Fruit fly (Drosophila melanogaster): ENCODE data around the gene CG11263.

Gene CG11263

DNA sequence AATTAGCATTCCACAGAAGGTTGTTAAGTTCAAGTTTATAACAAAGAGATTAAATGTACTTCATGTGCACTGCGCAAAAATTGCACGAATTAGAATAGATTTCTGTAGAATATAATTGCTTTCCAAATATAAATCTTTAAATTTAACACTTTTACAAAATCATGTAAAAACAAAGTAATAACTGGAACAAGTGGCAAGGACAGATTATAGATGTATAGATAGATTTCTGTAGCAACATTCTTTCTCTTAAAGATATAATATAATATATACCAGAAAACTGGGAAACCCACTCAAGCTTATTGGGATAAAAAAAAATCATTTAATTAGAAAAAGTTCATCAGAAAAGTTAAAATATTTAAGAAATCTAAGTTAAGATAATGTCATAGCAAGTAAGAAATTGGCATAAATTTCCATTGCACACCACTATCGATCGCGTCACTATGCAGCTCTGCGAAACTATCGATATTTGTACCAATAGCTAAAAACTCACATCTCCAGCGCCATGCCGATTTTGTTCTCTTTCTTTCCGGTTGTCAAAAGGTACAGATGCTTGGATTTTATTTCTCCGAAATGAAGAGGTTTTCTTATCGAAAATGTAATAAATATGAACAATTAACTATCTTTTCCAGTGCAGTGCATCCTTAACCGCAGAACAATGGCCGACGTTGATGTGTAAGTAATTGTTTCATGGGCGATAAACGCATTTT, 16.4 kb downstream of the CG11263 start, which contains the start of gene RpS12:
Gene RpS12 (plus strand): TSS at position 499 of the 707 bp plus-strand sequence.
- TF ChIP-seq CG8478 (optimal IDR thresholded peaks at IDR 0.05) (no peak), CTCF (optimal IDR thresholded peaks at IDR 0.05) (no peak)

DNA sequence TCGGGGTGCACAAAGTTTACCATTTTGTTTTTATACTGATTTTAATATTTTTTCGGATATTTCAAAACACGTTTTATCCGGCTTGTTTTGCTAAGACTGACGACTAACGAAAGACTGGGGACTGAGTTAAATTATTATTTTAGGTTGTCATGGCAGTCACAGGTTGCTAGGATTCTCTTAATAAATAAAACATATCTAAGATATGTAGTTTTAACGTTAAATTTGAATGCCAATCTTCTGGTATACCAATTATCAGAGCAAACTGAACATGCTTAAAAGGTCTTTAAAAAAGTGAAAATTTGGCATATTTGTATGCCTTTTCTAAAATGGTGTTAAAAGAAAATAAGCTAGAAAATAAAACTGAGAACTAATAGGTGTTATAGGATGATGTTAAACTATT, 19.7 kb downstream of the CG11263 start, which contains the start of gene Zmynd10:
Gene Zmynd10 (minus strand): TSS at position 101 of the 400 bp plus-strand sequence.
- TF ChIP-seq CTCF (optimal IDR thresholded peaks at IDR 0.05) (no peak), CG8478 (optimal IDR thresholded peaks at IDR 0.05) (no peak)

DNA sequence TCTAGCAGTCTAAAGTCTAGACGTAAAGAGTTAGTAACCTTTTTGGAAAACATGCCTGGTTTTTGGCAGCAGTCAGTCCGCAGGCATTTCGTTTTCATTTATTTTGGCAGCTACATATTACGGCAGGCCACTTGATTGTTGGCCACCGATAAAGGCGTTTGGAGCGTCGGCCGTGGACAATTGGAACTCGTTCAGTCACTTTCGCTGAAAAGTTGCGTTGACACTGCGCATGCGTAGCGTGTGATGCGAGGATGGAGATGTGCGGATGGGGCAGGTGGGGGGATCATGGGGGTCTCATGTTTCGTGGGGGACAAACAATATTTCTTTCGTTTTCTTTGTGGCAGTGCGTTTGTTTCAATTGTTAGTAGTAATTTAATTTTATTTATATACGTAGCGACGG, 20.3 kb downstream of the CG11263 start:
- TF ChIP-seq CG8478 (optimal IDR thresholded peaks at IDR 0.05) (no peak), CTCF (optimal IDR thresholded peaks at IDR 0.05) (no peak)

DNA sequence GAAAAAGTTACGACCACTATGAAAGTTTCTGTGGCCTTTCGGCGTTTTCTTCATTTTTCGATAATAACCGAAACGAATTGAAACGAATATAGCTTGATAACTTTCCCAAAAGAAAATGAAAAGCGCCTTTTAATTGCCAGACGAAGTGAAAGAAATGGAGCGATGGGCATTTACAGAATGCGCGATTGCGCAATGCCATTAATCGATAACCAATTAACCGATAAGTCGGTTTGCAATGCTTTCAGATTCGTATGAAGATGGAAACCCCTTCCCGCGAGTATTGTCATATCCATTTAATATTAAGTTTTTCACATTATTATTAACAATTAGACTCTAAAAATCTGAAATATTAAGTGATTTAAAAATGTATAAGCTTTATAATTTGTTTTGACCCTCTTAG, 20.7 kb downstream of the CG11263 start:
- TF ChIP-seq CG8478 (optimal IDR thresholded peaks at IDR 0.05) (no peak), CTCF (optimal IDR thresholded peaks at IDR 0.05) (no peak)

DNA sequence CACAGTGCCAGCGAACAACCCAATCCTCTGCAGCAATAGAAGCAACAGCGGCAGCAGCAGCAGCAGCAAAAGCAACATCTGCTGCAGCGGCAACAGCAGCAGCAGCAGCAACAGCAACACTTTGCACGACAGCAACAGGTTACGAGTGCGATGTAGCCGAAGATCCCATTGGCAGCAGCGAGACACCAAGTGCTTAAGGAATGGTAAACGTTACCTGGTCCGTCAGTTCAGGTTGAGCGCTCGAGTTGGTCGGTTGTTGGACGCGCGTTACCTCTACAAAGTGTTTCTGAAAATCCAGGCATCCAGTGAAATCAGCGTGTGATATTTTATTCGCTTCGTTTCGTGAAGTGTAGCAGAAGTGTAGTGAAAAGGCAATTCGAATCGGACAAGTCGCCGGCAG, 22.1 kb downstream of the CG11263 start, which contains the start of gene CG17672:
Gene CG17672 (plus strand): TSS at position 223 of the 400 bp plus-strand sequence.
- TF ChIP-seq CG8478 (optimal IDR thresholded peaks at IDR 0.05) (no peak), CTCF (optimal IDR thresholded peaks at IDR 0.05) (no peak)

DNA sequence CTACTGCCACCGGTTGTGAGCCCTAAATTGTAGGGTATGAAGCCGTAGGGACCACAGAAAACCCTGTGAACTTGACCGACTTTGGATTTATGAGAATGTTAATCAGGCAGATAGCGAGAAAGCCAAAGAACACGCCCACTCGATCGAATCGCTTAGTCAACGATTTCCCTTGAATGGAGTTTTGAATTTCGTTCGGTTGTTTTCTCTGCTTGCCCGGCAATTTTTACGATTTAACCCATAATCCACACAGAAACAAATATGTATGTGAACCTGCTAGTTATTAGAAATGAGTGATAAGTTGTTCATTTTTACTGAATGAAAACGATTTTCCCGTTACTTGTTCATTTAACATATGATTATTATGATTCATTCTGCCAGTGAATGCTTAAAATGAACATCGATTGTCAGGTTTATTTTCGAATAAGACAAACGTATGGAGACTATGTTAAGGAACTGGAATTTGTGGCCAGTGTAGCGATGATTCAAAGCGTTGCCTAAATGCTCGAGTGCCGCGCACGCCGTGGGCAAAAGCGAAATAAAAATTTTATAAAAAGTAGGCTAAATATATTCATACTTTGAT, 23.5 kb downstream of the CG11263 start:
- TF ChIP-seq CG8478 (optimal IDR thresholded peaks at IDR 0.05) (no peak), CTCF (optimal IDR thresholded peaks at IDR 0.05) (no peak)

DNA sequence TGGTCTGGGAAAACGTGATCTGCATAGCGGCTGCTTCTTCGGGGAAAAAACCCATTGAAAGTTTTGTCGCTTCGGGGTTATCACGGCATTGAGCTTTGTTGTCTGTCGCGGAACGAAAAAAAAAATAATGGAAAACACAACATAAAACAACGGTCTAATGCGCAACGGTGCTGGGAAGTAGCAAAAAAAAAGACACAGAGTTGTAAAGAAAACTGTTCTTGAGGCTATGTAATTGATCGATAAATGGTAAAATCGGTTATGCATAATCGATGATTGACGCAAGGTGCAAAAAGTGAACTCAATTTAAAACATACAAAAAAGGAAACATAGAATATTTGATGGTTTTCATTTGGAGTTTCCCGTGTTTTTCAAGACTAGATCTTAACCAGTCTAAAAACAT, 24.7 kb downstream of the CG11263 start:
- no peak for TF ChIP-seq CG8478 (optimal IDR thresholded peaks at IDR 0.05)
- no peak for TF ChIP-seq CTCF (optimal IDR thresholded peaks at IDR 0.05)

DNA sequence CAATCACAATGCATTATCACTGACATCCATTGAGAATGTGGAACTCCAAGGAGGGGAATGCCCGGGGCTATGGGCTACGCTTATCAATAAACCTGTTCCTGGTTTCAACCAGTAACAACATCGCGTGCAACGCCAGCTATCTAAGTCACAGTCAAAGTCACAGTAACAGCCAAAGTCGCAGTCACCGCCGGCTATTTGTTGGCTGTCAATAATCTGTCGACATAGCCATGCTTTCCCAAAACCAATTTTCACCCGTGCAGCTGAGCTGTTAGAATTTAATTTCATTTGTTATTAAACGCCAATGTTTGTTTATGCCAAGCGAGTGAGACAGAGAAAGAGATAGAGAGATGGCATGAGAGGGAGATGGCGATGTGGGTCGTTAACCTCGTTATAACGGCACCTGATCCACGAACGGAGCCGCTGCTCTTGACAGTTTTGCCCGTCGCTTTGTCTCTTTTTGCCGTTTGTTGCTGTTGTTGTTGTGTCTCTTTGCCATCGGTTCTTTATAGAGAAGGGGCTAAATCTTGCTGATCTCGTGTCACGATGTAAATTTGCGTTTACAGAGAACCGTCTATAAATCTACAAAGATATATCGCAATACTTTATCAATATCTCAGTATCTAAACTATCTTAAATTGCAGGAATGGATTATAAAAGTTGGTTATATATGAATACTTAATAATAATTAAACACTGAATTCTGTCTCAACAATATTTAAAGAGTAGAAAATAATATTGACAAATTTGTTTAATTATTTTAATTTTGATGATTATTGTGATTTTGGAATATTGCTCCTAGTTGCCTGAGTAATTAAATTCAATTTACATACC, 25.7 kb downstream of the CG11263 start:
- TF ChIP-seq CTCF (optimal IDR thresholded peaks at IDR 0.05): no peak
- TF ChIP-seq CG8478 (optimal IDR thresholded peaks at IDR 0.05): no peak

DNA sequence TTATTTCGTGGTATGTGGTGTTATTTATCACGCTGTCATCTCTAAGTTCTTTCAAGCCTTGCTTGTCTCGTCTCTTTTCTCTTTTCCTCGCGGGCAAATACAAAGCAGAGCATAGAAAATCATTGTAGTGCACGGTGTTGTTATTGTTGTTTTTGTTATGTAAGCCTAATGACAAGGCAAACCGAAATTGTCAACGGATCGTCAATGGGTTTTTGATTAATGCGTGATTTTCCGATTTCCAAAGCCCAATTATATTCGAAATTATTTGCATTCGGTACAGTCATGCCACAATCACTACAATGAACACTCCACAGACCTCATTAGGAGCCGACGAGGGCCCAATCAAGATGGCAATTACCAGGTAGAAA, 26.3 kb downstream of the CG11263 start:
- TF ChIP-seq CG8478 (optimal IDR thresholded peaks at IDR 0.05) (no peak), CTCF (optimal IDR thresholded peaks at IDR 0.05) (no peak)

DNA sequence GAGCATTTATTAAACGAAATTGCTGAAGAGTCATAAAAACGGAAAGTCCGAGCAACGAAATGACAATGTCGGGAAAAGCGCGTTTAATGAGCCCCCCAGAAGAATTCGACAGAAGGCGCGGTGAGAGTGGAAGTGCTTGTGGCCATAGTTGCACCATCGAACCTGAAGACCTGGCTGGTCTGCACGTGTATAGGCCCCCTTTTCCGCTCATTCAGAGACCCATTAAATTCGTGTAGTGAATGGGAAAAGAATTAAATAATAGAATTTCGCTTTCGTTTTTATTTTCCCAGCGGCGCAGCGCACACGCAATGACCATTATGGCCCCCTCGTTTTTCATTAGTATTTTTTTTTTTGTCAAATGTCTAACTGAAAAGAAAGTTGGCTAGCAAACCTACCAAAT, 26.7 kb downstream of the CG11263 start:
- TF ChIP-seq CTCF (optimal IDR thresholded peaks at IDR 0.05) (no peak), CG8478 (optimal IDR thresholded peaks at IDR 0.05) (no peak)

DNA sequence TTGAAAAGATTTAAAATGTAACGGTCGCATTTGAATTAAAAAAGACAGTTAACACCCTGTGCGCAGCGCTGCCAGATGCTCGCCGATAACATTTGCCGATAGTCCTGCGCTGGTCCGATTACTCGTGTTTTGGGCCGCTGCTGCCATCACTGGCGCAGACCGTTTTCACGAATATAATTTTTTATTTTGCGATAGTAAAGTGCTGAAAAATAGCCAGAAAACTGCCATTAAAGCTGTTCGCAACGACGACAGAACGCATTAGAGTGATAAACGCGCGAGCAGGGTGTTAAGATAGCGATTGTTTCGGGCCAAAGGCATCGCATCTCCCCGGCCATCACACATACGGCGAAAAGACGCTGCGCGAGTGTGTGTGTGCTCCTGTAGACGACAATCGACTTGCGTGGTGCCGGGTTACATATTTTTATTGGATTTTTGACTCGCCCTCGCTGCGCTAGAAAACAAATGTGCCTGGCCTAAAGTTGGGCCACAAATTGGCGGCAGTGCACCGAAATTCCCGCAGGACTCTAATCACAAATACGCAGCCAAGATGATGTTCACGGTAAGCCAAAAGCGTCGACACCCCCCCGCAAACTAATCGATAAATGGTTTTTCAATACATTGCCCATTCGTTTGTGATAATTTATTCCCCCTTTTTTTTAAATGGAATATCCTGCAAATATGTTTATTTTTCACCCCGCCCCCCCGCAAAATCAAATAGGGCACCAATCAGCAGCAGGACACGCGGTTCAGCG, 30.3 kb downstream of the CG11263 start, which contains the start of gene Srrm1:
Gene Srrm1 (plus strand): TSS at position 116 of the 752 bp plus-strand sequence.
- no peak for TF ChIP-seq CG8478 (optimal IDR thresholded peaks at IDR 0.05)
- TF ChIP-seq CTCF (optimal IDR thresholded peaks at IDR 0.05): peak; percentile 21 to 55

DNA sequence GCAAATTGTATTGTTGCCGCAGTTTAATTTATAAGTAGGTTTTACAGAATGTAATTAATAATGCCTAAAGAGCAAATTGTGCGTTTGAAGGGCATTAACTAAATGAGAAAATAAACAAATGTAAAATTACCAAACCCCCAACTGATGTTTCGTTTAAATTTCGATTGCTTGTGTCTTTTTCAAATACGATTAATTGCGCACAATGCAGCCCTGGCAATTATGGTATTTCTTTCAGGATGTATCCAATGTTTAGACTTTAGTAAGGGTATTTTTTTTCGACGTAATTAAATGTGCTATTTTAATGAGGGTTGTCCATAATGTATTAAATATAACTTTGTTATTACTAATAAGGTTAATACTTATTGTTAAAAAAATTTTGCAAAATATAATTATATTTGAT, 34.2 kb downstream of the CG11263 start:
- TF ChIP-seq CG8478 (optimal IDR thresholded peaks at IDR 0.05) (no peak), CTCF (optimal IDR thresholded peaks at IDR 0.05) (no peak)

DNA sequence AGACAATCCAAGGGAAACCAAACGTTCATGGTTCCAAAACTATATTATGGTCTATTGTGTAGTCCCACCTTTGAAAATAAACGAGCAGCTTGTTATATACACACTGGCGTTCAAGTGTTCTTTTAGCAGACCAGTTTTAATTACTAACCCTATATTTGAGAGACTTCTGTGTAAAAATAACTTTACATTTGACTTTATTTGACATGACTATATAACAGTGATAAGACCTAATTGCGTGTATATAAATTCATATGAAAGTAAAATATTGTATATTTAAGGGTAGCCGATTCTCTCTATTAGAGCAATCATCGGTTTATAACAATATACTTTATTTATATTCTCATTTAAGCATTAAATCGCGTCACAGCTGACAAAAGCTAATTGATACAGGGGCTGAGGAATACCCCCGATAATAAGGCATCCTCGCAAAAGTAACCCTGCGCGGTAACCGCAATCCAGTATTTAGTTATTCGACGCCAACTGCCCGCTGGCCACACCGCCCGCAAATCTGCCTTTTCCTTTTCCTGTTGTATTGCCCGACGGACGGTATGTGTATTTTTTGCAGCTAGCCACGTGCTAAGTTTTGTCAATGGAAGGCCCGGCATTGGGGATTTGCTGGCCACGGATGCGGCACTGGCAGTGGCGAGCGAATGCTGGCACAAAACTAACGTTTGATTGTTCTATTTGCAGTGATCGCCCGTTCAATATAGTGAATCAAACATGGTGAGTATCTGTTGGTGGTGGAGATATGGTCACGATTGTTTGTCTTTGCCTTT, 34.9 kb downstream of the CG11263 start, which contains the start of gene RpS4:
Gene RpS4 (plus strand): TSS at position 465 of the 776 bp plus-strand sequence.
- TF ChIP-seq CG8478 (optimal IDR thresholded peaks at IDR 0.05) (no peak), CTCF (optimal IDR thresholded peaks at IDR 0.05) (peak in 1 of 2 experiments; percentile 41)

DNA sequence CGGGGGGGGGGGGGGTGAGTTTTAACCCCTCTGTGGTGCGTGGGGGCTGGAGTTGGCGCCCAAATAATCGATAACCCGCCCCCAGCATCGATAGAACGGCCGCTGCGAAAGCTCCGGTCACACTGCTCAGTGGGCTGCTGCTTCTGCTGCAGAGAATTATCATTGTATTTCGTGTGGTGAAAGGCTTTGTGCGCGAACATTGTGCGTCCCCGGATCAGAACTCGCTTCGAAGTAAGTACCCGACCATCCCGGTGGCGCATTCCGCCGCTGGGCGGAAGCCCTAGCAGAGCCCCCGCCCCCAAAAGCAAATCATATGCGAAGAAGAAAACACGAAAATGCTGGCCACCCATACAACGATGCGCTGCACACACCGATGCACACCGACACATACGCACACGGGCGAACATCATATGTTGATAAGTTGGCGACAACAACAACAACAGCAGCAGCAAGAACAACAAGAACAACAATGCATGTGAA, 37.8 kb downstream of the CG11263 start, which contains the start of gene Syx13:
Gene Syx13 (plus strand): TSS at position 100 of the 480 bp plus-strand sequence.
- no peak for TF ChIP-seq CG8478 (optimal IDR thresholded peaks at IDR 0.05)
- TF ChIP-seq CTCF (optimal IDR thresholded peaks at IDR 0.05): no peak

Measured in S2 (cell line).